Fruit fly (Drosophila melanogaster) S2 (cell line): ENCODE measurements around the gene Rab9Db.

ENCODE experiments used
- CG8478 ChIP-seq: fragments of >200 bp; optimal IDR thresholded peaks from 2 replicates; lab custom pipeline; 2018
- CTCF ChIP-seq, 2 experiments: fragments of >200 bp; optimal IDR thresholded peaks; 2 replicates each; lab custom pipeline; 2018

The Rab9Db gene

DNA sequence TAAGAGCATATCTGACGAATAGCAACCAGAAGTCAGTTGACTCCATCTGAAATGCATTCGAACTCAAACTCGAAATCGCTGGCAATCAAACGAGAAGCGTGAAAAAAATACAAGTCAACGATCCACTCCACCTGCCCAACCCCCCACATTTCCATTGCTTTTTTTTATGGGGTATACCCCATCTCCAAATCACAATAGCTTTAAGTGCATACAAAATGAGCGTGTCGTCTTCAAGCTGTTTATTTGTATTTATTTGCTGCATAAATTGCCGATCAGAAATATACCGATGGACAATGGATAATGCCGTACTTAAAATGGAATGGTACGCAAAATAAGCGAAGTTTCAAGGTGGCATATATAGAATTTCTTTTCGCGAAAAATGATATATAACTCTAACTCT lies 43.5 kb downstream of the Rab9Db start:
- TF ChIP-seq CTCF (optimal IDR thresholded peaks at IDR 0.05; lab: Kevin White, UChicago) (no peak), CG8478 (lab: Kevin White, UChicago) (no peak)

DNA sequence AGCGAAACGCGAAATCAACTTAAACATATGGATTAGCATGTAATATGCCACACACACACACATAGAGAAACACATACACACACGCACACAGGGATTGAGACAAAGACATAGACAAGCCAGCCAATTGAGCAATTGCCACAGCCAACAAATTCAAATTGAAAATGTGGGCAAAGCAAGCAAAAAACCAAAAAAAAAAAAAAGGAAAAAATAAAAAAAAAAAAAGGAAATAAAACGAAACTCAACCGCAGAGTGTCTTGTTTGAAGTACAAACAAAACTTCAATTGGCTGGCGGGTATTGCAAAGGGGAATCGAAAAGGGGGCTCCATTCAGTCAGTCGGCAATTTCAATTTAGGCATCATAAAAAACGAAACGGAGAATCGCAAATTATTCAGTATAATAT lies 45.3 kb downstream of the Rab9Db start:
- TF ChIP-seq CTCF (optimal IDR thresholded peaks at IDR 0.05; lab: Kevin White, UChicago) (no peak), CG8478 (lab: Kevin White, UChicago) (no peak)

DNA sequence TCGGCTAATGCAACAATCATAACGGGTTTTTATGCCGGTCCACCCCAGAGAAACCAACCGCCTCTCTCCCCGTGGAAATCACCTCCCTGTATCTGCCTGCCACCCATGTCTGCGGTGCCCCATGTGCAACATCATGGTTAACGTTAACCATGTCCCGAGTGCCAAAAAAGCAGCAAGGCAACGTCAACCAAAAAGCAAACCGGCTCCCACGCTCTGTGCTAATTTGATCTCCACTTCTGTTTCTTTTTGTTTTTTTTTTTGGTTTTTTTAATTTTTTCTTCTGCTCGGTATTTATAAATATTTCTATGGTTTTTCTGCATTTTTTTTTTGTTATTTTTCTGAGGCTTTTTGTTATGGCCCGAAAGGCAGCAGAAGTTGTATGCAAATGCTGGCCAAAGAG lies 46.0 kb downstream of the Rab9Db start:
- TF ChIP-seq CG8478 (lab: Kevin White, UChicago) (no peak), CTCF (optimal IDR thresholded peaks at IDR 0.05; lab: Kevin White, UChicago) (no peak)

DNA sequence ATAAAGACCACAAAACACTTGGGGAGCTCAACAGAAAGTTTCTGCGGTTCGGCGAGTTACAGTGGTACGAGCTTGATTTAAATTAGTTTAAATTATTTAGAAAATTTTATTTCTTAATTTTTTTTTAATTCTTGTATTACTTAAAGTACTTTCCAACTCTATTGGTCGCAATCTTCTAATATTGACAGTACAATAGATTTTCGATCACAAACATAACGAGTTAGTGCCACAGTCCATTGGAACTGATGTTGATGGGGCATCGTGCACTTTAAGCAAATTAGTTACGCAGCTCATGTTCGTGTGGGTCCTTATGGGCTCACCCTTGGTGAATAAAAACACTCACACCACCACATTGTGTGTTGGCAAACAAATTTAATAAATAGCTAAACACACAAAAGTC lies 49.5 kb downstream of the Rab9Db start:
- TF ChIP-seq CG8478 (lab: Kevin White, UChicago) (no peak), CTCF (optimal IDR thresholded peaks at IDR 0.05; lab: Kevin White, UChicago) (no peak)
